Fruit fly (Drosophila melanogaster) whole organism, embryonic: ENCODE measurements around the gene CG5355.

Experiments used
- Antp ChIP-seq: fragments of 200-800 bp; sonication (Bioruptor generic); optimal IDR thresholded peaks from 3 replicates; lab custom pipeline; 2016; ENCODE audit warnings: missing biosample characterization, missing genetic modification characterization
- CG10147 ChIP-seq: fragments of 200-800 bp; sonication (Bioruptor generic); optimal IDR thresholded peaks from 2 replicates; lab custom pipeline; 2019; ENCODE audit warnings: missing biosample characterization, mild to moderate bottlenecking, missing genetic modification characterization, moderate library complexity
- CG12071 ChIP-seq: fragments of 200-800 bp; sonication (Bioruptor generic); optimal IDR thresholded peaks from 3 replicates; lab custom pipeline; 2018; ENCODE audit warnings: missing biosample characterization, mild to moderate bottlenecking, missing genetic modification characterization
- CG12659 ChIP-seq: fragments of 200-800 bp; sonication (Bioruptor generic); optimal IDR thresholded peaks from 3 replicates; lab custom pipeline; 2017; ENCODE audit warnings: mild to moderate bottlenecking, missing biosample characterization, missing genetic modification reagents, missing genetic modification characterization
- CG13296 ChIP-seq: fragments of 200-800 bp; sonication (Bioruptor generic); optimal IDR thresholded peaks from 3 replicates; lab custom pipeline; 2018; ENCODE audit warnings: missing biosample characterization, mild to moderate bottlenecking, missing genetic modification characterization
- CG13894 ChIP-seq: fragments of 200-800 bp; sonication (Bioruptor generic); optimal IDR thresholded peaks from 3 replicates; lab custom pipeline; 2018; ENCODE audit warnings: missing biosample characterization, mild to moderate bottlenecking, missing genetic modification characterization, moderate library complexity
- CG16779 ChIP-seq: fragments of 200-800 bp; sonication (Bioruptor generic); IDR thresholded peaks from 2 replicates; pipeline ENCODE4 v1.3.6; 2022; ENCODE audit warnings: missing biosample characterization, missing genetic modification characterization
- CG3281 ChIP-seq: fragments of 200-800 bp; sonication (Bioruptor generic); optimal IDR thresholded peaks from 3 replicates; lab custom pipeline; 2017; ENCODE audit warnings: missing biosample characterization, mild to moderate bottlenecking, missing genetic modification characterization
- CG3407 ChIP-seq: fragments of 200-800 bp; sonication (Bioruptor generic); optimal IDR thresholded peaks from 2 replicates; lab custom pipeline; 2018; ENCODE audit warnings: missing biosample characterization, mild to moderate bottlenecking, missing genetic modification characterization
- CG4617 ChIP-seq: fragments of 200-800 bp; sonication (Bioruptor generic); optimal IDR thresholded peaks from 3 replicates; lab custom pipeline; 2016; ENCODE audit warnings: missing biosample characterization, missing genetic modification characterization, borderline replicate concordance
- CG7928 ChIP-seq: fragments of 200-800 bp; sonication (Bioruptor generic); optimal IDR thresholded peaks from 2 replicates; lab custom pipeline; 2017; ENCODE audit warnings: missing biosample characterization, mild to moderate bottlenecking, missing genetic modification characterization
- CG8281 ChIP-seq: fragments of 200-800 bp; sonication (Bioruptor generic); optimal IDR thresholded peaks from 2 replicates; lab custom pipeline; 2018; ENCODE audit warnings: missing biosample characterization, mild to moderate bottlenecking, missing genetic modification characterization, moderate library complexity
- CG8290 ChIP-seq, 3 experiments: fragments of 200-800 bp; sonication (Bioruptor generic); optimal IDR thresholded peaks; 2 replicates each; lab custom pipeline; 2016 to 2019; ENCODE audit warnings: missing biosample characterization in 3 of 3, missing genetic modification characterization in 3 of 3, mild to moderate bottlenecking in 2 of 3, moderate library complexity in 1 of 3
- D ChIP-seq, 2 experiments: fragments of 200-800 bp in 1 of 2; fragments of >200 bp in 1 of 2; sonication (Bioruptor generic) in 1 of 2; optimal IDR thresholded peaks; 2 replicates in 1 of 2; 3 replicates in 1 of 2; lab custom pipeline; 2017; ENCODE audit warnings: mild to moderate bottlenecking in 1 of 2, missing biosample characterization in 1 of 2, missing genetic modification characterization in 1 of 2, missing genetic modification reagents in 1 of 2
- Dad ChIP-seq: fragments of 200-800 bp; sonication (Bioruptor generic); optimal IDR thresholded peaks from 3 replicates; lab custom pipeline; 2016; ENCODE audit warnings: missing biosample characterization, missing genetic modification characterization
- Dip3 ChIP-seq: fragments of 200-800 bp; sonication (Bioruptor generic); optimal IDR thresholded peaks from 3 replicates; lab custom pipeline; 2016; ENCODE audit warnings: missing biosample characterization, missing genetic modification characterization
- Ets65A ChIP-seq: fragments of 200-800 bp; sonication (Bioruptor generic); peaks from one replicate; lab custom pipeline; 2016; ENCODE audit warnings: missing biosample characterization, missing genetic modification characterization
- Fer3 ChIP-seq: fragments of 200-800 bp; sonication (Bioruptor generic); optimal IDR thresholded peaks from 2 replicates; lab custom pipeline; 2018; ENCODE audit warnings: missing biosample characterization, mild to moderate bottlenecking, missing genetic modification characterization, moderate library complexity
- Gsc ChIP-seq: fragments of 200-800 bp; sonication (Bioruptor generic); IDR thresholded peaks from 2 replicates; pipeline ENCODE4 v1.3.6; 2022; ENCODE audit warnings: missing biosample characterization, missing genetic modification characterization
- Gug ChIP-seq: fragments of 200-800 bp; sonication (Bioruptor generic); IDR thresholded peaks from 4 replicates; pipeline ENCODE4 v1.3.6; 2022; ENCODE audit warnings: missing biosample characterization, missing genetic modification characterization
- Jarid2 ChIP-seq: fragments of 200-800 bp; sonication (Bioruptor generic); optimal IDR thresholded peaks from 3 replicates; lab custom pipeline; 2017; ENCODE audit warnings: mild to moderate bottlenecking, missing biosample characterization, missing genetic modification reagents, missing genetic modification characterization
- Lim3 ChIP-seq: fragments of 200-800 bp; sonication (Bioruptor generic); IDR thresholded peaks from 2 replicates; pipeline ENCODE4 v1.3.6; 2022; ENCODE audit warnings: missing biosample characterization, missing genetic modification characterization
- Oaz ChIP-seq: fragments of 200-800 bp; sonication (Bioruptor generic); IDR thresholded peaks from 2 replicates; pipeline ENCODE4 v1.3.6; 2022; ENCODE audit warnings: missing biosample characterization, missing genetic modification characterization
- Ptx1 ChIP-seq: fragments of 200-800 bp; sonication (Bioruptor generic); IDR thresholded peaks from 2 replicates; pipeline ENCODE4 v1.3.6; 2022; ENCODE audit warnings: missing biosample characterization, missing genetic modification characterization
- Six4 ChIP-seq: fragments of 200-800 bp; sonication (Bioruptor generic); optimal IDR thresholded peaks from 2 replicates; lab custom pipeline; 2016; ENCODE audit warnings: missing biosample characterization, missing genetic modification characterization
- Sox102F ChIP-seq: fragments of 200-800 bp; sonication (Bioruptor generic); optimal IDR thresholded peaks from 2 replicates; lab custom pipeline; 2018; ENCODE audit warnings: missing biosample characterization, mild to moderate bottlenecking, missing genetic modification characterization, moderate library complexity
- Ssrp ChIP-seq: fragments of 200-800 bp; sonication (Bioruptor generic); optimal IDR thresholded peaks from 2 replicates; lab custom pipeline; 2018; ENCODE audit warnings: missing biosample characterization, mild to moderate bottlenecking, missing genetic modification characterization, moderate library complexity
- TFAM ChIP-seq: fragments of 200-800 bp; sonication (Bioruptor generic); optimal IDR thresholded peaks from 2 replicates; lab custom pipeline; 2017; ENCODE audit warnings: missing biosample characterization, missing genetic modification characterization, inconsistent platforms
- ap ChIP-seq: fragments of 200-800 bp; sonication (Bioruptor generic); IDR thresholded peaks from 2 replicates; pipeline ENCODE4 v1.3.6; 2022; ENCODE audit warnings: missing biosample characterization, missing genetic modification characterization
- caup ChIP-seq: fragments of 200-800 bp; sonication (Bioruptor generic); optimal IDR thresholded peaks from 3 replicates; lab custom pipeline; 2017; ENCODE audit warnings: missing biosample characterization, mild to moderate bottlenecking, missing genetic modification characterization, moderate library complexity; ENCODE audit not compliant: severe bottlenecking
- dpn ChIP-seq, 2 experiments: fragments of 200-800 bp; sonication (Bioruptor generic); optimal IDR thresholded peaks; 3 replicates each; lab custom pipeline; 2016; ENCODE audit warnings: missing biosample characterization in 2 of 2, missing genetic modification characterization in 2 of 2
- dysf ChIP-seq: fragments of 200-800 bp; sonication (Bioruptor generic); IDR thresholded peaks from 3 replicates; pipeline ENCODE4 v1.3.6; 2022; ENCODE audit warnings: missing biosample characterization, missing genetic modification characterization
- esg ChIP-seq: fragments of 200-800 bp; sonication (Bioruptor generic); conservative IDR thresholded peaks from 2 replicates; pipeline ENCODE4 v1.3.6; 2022; ENCODE audit warnings: missing biosample characterization, missing genetic modification characterization
- fd3F ChIP-seq: fragments of 200-800 bp; sonication (Bioruptor generic); optimal IDR thresholded peaks from 2 replicates; lab custom pipeline; 2018; ENCODE audit warnings: missing biosample characterization, mild to moderate bottlenecking, missing genetic modification characterization, moderate library complexity
- grn ChIP-seq: fragments of 200-800 bp; sonication (Bioruptor generic); optimal IDR thresholded peaks from 3 replicates; lab custom pipeline; 2017; ENCODE audit warnings: missing biosample characterization, missing genetic modification characterization
- ind ChIP-seq: fragments of 200-800 bp; sonication (Bioruptor generic); optimal IDR thresholded peaks from 3 replicates; lab custom pipeline; 2016; ENCODE audit warnings: missing biosample characterization, missing genetic modification characterization
- jigr1 ChIP-seq: fragments of 200-800 bp; sonication (Bioruptor generic); IDR thresholded peaks from 3 replicates; pipeline ENCODE4 v1.3.6; 2022; ENCODE audit warnings: missing biosample characterization, missing genetic modification characterization
- lmd ChIP-seq: fragments of 200-800 bp; sonication (Bioruptor generic); IDR thresholded peaks from 2 replicates; pipeline ENCODE4 v1.3.6; 2022; ENCODE audit warnings: missing biosample characterization, missing genetic modification characterization
- oc ChIP-seq: fragments of 200-800 bp; sonication (Bioruptor generic); optimal IDR thresholded peaks from 2 replicates; lab custom pipeline; 2018; ENCODE audit warnings: missing biosample characterization, mild to moderate bottlenecking, missing genetic modification characterization, moderate library complexity
- p53 ChIP-seq: fragments of 200-800 bp; sonication (Bioruptor generic); optimal IDR thresholded peaks from 2 replicates; lab custom pipeline; 2016; ENCODE audit warnings: missing biosample characterization, missing genetic modification characterization
- phol ChIP-seq: fragments of 200-800 bp; sonication (Bioruptor generic); optimal IDR thresholded peaks from 3 replicates; lab custom pipeline; 2018; ENCODE audit warnings: missing biosample characterization, mild to moderate bottlenecking, missing genetic modification characterization, moderate library complexity
- scrt ChIP-seq: fragments of 200-800 bp; sonication (Bioruptor generic); optimal IDR thresholded peaks from 2 replicates; lab custom pipeline; 2018; ENCODE audit warnings: missing biosample characterization, mild to moderate bottlenecking, missing genetic modification characterization, moderate library complexity
- sd ChIP-seq: fragments of 200-800 bp; sonication (Bioruptor generic); optimal IDR thresholded peaks from 3 replicates; lab custom pipeline; 2018; ENCODE audit warnings: missing biosample characterization, mild to moderate bottlenecking, missing genetic modification characterization, moderate library complexity
- shn ChIP-seq: fragments of 200-800 bp; sonication (Bioruptor generic); optimal IDR thresholded peaks from 3 replicates; lab custom pipeline; 2016; ENCODE audit warnings: missing biosample characterization, missing genetic modification characterization
- sqz ChIP-seq: fragments of 200-800 bp; sonication (Bioruptor generic); optimal IDR thresholded peaks from 3 replicates; lab custom pipeline; 2018; ENCODE audit warnings: missing biosample characterization, mild to moderate bottlenecking, missing genetic modification characterization
- stwl ChIP-seq: fragments of 200-800 bp; sonication (Bioruptor generic); optimal IDR thresholded peaks from 3 replicates; lab custom pipeline; 2018; ENCODE audit warnings: missing biosample characterization, mild to moderate bottlenecking, missing genetic modification characterization, moderate library complexity
- vfl ChIP-seq: fragments of 200-800 bp; sonication (Bioruptor generic); optimal IDR thresholded peaks from 2 replicates; lab custom pipeline; 2016; ENCODE audit warnings: missing biosample characterization, missing genetic modification characterization
- wek ChIP-seq: fragments of 200-800 bp; sonication (Bioruptor generic); optimal IDR thresholded peaks from 3 replicates; lab custom pipeline; 2018; ENCODE audit warnings: missing biosample characterization, mild to moderate bottlenecking, missing genetic modification characterization, moderate library complexity
- zf30C ChIP-seq: fragments of 200-800 bp; sonication (Bioruptor generic); optimal IDR thresholded peaks from 3 replicates; lab custom pipeline; 2018; ENCODE audit warnings: missing biosample characterization, mild to moderate bottlenecking, missing genetic modification characterization

The CG5355 gene

dm6 chr2L:10381890-10382450, 31.3 kb downstream of the CG5355 start, which contains the start of gene CG5096 (continued):
- TF ChIP-seq CG13296 (GFP tag; lab: Kevin White, UChicago) (peak; percentile 94), Ptx1 (peak; percentile 89), CG7928 (GFP tag; lab: Kevin White, UChicago) (peak; percentile 41), caup (GFP tag; lab: Kevin White, UChicago) (peak; percentile 93), Antp (GFP tag; lab: Kevin White, UChicago) (peak; percentile 48), CG8290 (GFP tag; optimal IDR thresholded peaks at IDR 0.05; lab: Kevin White, UChicago) (no peak), CG8290 (tag; optimal IDR thresholded peaks at IDR 0.05; lab: Kevin White, UChicago) (peak in 1 of 2 experiments; percentile 92), CG12659 (GFP tag; lab: Kevin White, UChicago) (peak; percentile 90), scrt (GFP tag; lab: Kevin White, UChicago) (peak; percentile 90), Fer3 (tag; lab: Kevin White, UChicago) (peak; percentile 96), CG10147 (peak; percentile 85), fd3F (GFP tag; lab: Kevin White, UChicago) (peak; percentile 87), CG13894 (tag; lab: Kevin White, UChicago) (peak; percentile 96), Gug (GFP tag; lab: Robert Waterston, UW) (no peak), wek (GFP tag; lab: Kevin White, UChicago) (peak; percentile 48), esg (GFP tag; lab: Robert Waterston, UW) (peak; percentile 82), dysf (GFP tag; lab: Robert Waterston, UW) (peak; percentile 90), CG16779 (GFP tag; lab: Robert Waterston, UW) (0 out of 2 replicates have a peak, but pooled peaks have one; percentile 60), Ssrp (tag; lab: Kevin White, UChicago) (peak; percentile 62), sd (peak; percentile 91), zf30C (no peak), vfl (GFP tag; lab: Kevin White, UChicago) (peak; percentile 57), Ets65A (GFP tag; lab: Kevin White, UChicago) (peak; percentile 51), Sox102F (GFP tag; lab: Kevin White, UChicago) (peak; percentile 91), oc (no peak), Oaz (GFP tag; lab: Robert Waterston, UW) (peak; percentile 85), CG4617 (peak; percentile 45), Lim3 (peak; percentile 55; the same call in 1 of the 2 replicates), stwl (tag; lab: Kevin White, UChicago) (no peak), ind (GFP tag; lab: Kevin White, UChicago) (peak; percentile 85), grn (peak; percentile 97), Gsc (GFP tag; lab: Robert Waterston, UW) (no peak), CG3407 (GFP tag; lab: Kevin White, UChicago) (peak; percentile 49), TFAM (no peak), p53 (GFP tag; lab: Kevin White, UChicago) (no peak), sqz (peak; percentile 61), Six4 (GFP tag; lab: Kevin White, UChicago) (peak; percentile 68), Dip3 (GFP tag; lab: Kevin White, UChicago) (peak; percentile 87), Jarid2 (GFP tag; lab: Kevin White, UChicago) (no peak), ap (peak; percentile 84), phol (tag; lab: Kevin White, UChicago) (peak; percentile 81), CG3281 (GFP tag; lab: Kevin White, UChicago) (peak; percentile 92), Dad (peak; percentile 51), lmd (GFP tag; lab: Robert Waterston, UW) (peak; percentile 86), jigr1 (GFP tag; lab: Robert Waterston, UW) (0 out of 3 replicates have a peak, but pooled peaks have one; percentile 47), dpn (GFP tag; optimal IDR thresholded peaks at IDR 0.05; lab: Kevin White, UChicago) (peak; percentile 80 to 82), shn (peak; percentile 18), CG8281 (tag; lab: Kevin White, UChicago) (peak; percentile 72), D (optimal IDR thresholded peaks at IDR 0.05; lab: Kevin White, UChicago) (no peak), D (GFP tag; optimal IDR thresholded peaks at IDR 0.05; lab: Kevin White, UChicago) (peak; percentile 64), CG12071 (no peak)
